Worm (Caenorhabditis elegans) whole organism, L1 larva: ENCODE data around the gene sym-4.

ENCODE experiments used
- C34B4.2 ChIP-seq: sonication (generic microtip); optimal IDR thresholded peaks from 2 replicates; lab custom pipeline; 2017; ENCODE audit warnings: mild to moderate bottlenecking, missing genetic modification characterization, missing compliant biosample characterization
- alr-1 ChIP-seq: fragments of 200-800 bp; sonication (Bioruptor generic); optimal IDR thresholded peaks from 2 replicates; lab custom pipeline; 2018; ENCODE audit warnings: borderline replicate concordance, mild to moderate bottlenecking, missing genetic modification characterization, missing compliant biosample characterization
- aly-2 ChIP-seq: fragments of 150-350 bp; optimal IDR thresholded peaks from 2 replicates; lab custom pipeline; 2014; ENCODE audit warnings: missing biosample characterization, missing genetic modification characterization
- blmp-1 ChIP-seq: fragments of 150-350 bp; optimal IDR thresholded peaks from 2 replicates; lab custom pipeline; 2014; ENCODE audit warnings: missing biosample characterization, missing genetic modification characterization
- ceh-8 ChIP-seq: fragments of 200-800 bp; sonication (Bioruptor generic); optimal IDR thresholded peaks from 2 replicates; lab custom pipeline; 2018; ENCODE audit warnings: mild to moderate bottlenecking, missing genetic modification characterization, moderate library complexity, missing compliant biosample characterization
- ceh-88 ChIP-seq: fragments of 200-800 bp; sonication (Bioruptor generic); IDR thresholded peaks from 2 replicates; pipeline ENCODE4 v1.3.6; 2022; ENCODE audit warnings: missing genetic modification characterization, missing compliant biosample characterization
- ces-1 ChIP-seq: fragments of 150-350 bp; optimal IDR thresholded peaks from 2 replicates; lab custom pipeline; 2014; ENCODE audit warnings: missing biosample characterization, missing genetic modification reagents, missing genetic modification characterization
- dpl-1 ChIP-seq, 3 experiments: fragments of 150-350 bp in 2 of 3; sonication (generic microtip) in 1 of 3; optimal IDR thresholded peaks; 2 replicates each; lab custom pipeline; 2014 to 2017; ENCODE audit warnings: missing biosample characterization in 3 of 3, missing genetic modification characterization in 3 of 3, missing genetic modification reagents in 3 of 3
- efl-1 ChIP-seq, 4 experiments: fragments of 150-350 bp; optimal IDR thresholded peaks in 3 of 4; peaks in 1 of 4; 1 replicate in 1 of 4; 2 replicates in 3 of 4; lab custom pipeline; 2014; ENCODE audit warnings: missing biosample characterization in 2 of 4, missing genetic modification characterization in 2 of 4, missing genetic modification reagents in 2 of 4
- efl-3 ChIP-seq: fragments of 200-800 bp; sonication (Bioruptor generic); optimal IDR thresholded peaks from 2 replicates; lab custom pipeline; 2018; ENCODE audit warnings: mild to moderate bottlenecking, missing genetic modification characterization, missing compliant biosample characterization
- egl-27 ChIP-seq, 2 experiments: fragments of 150-350 bp in 1 of 2; sonication (generic microtip); optimal IDR thresholded peaks; 3 replicates each; lab custom pipeline; 2017 to 2018; ENCODE audit warnings: missing biosample characterization in 2 of 2, missing genetic modification characterization in 2 of 2, missing genetic modification reagents in 2 of 2
- elt-2 ChIP-seq: sonication (generic microtip); optimal IDR thresholded peaks from 2 replicates; lab custom pipeline; 2016; ENCODE audit warnings: missing genetic modification characterization, mild to moderate bottlenecking, inconsistent platforms, missing compliant biosample characterization, missing genetic modification reagents
- elt-3 ChIP-seq, 6 experiments: fragments of 150-350 bp in 1 of 6; sonication (generic microtip); optimal IDR thresholded peaks; 2 replicates each; lab custom pipeline; 2017 to 2018; ENCODE audit warnings: missing biosample characterization in 6 of 6, missing genetic modification characterization in 6 of 6, inconsistent platforms in 1 of 6
- ets-5 ChIP-seq: fragments of 200-800 bp; sonication (Bioruptor generic); IDR thresholded peaks from 2 replicates; pipeline ENCODE4 v1.3.6; 2022; ENCODE audit warnings: missing genetic modification characterization, missing compliant biosample characterization
- fkh-8 ChIP-seq: sonication (generic microtip); optimal IDR thresholded peaks from 2 replicates; lab custom pipeline; 2016; ENCODE audit warnings: mild to moderate bottlenecking, missing genetic modification characterization, missing compliant biosample characterization
- fos-1 ChIP-seq: fragments of 150-350 bp; optimal IDR thresholded peaks from 2 replicates; lab custom pipeline; 2014; ENCODE audit warnings: missing biosample characterization, missing genetic modification characterization
- hlh-4 ChIP-seq: sonication (generic microtip); optimal IDR thresholded peaks from 2 replicates; lab custom pipeline; 2016; ENCODE audit warnings: mild to moderate bottlenecking, missing genetic modification characterization, missing compliant biosample characterization
- irx-1 ChIP-seq: sonication (generic microtip); optimal IDR thresholded peaks from 2 replicates; lab custom pipeline; 2016; ENCODE audit warnings: missing genetic modification characterization, missing compliant biosample characterization
- lin-13 ChIP-seq: fragments of 150-350 bp; optimal IDR thresholded peaks from 2 replicates; lab custom pipeline; 2014; ENCODE audit warnings: missing biosample characterization, missing genetic modification reagents, missing genetic modification characterization
- lin-14 ChIP-seq: fragments of 200-800 bp; sonication (Bioruptor generic); optimal IDR thresholded peaks from 2 replicates; lab custom pipeline; 2018; ENCODE audit warnings: mild to moderate bottlenecking, missing genetic modification characterization, moderate library complexity, missing compliant biosample characterization
- lin-15B ChIP-seq: fragments of 150-350 bp; sonication (generic microtip); optimal IDR thresholded peaks from 3 replicates; lab custom pipeline; 2014; ENCODE audit warnings: missing biosample characterization, missing genetic modification characterization
- lin-35 ChIP-seq, 2 experiments: fragments of 150-350 bp; optimal IDR thresholded peaks; 2 replicates each; lab custom pipeline; 2014; ENCODE audit warnings: missing biosample characterization in 2 of 2, missing genetic modification characterization in 2 of 2, missing genetic modification reagents in 2 of 2
- lir-3 ChIP-seq: sonication (generic microtip); optimal IDR thresholded peaks from 2 replicates; lab custom pipeline; 2016; ENCODE audit warnings: mild to moderate bottlenecking, missing genetic modification characterization, moderate library complexity, missing compliant biosample characterization; ENCODE audit not compliant: poor library complexity
- lsy-2 ChIP-seq, 2 experiments: fragments of 150-350 bp; optimal IDR thresholded peaks; 2 replicates each; lab custom pipeline; 2014; ENCODE audit warnings: missing biosample characterization in 2 of 2, missing genetic modification characterization in 2 of 2
- mdl-1 ChIP-seq, 2 experiments: fragments of 150-350 bp; optimal IDR thresholded peaks; 2 replicates each; lab custom pipeline; 2014 to 2017; ENCODE audit warnings: missing biosample characterization in 2 of 2, missing genetic modification characterization in 2 of 2, inconsistent platforms in 1 of 2
- mef-2 ChIP-seq: fragments of 150-350 bp; optimal IDR thresholded peaks from 2 replicates; lab custom pipeline; 2014; ENCODE audit warnings: missing biosample characterization, missing genetic modification characterization
- mep-1 ChIP-seq: fragments of 150-350 bp; optimal IDR thresholded peaks from 2 replicates; lab custom pipeline; 2014; ENCODE audit warnings: missing biosample characterization, missing genetic modification characterization
- nhr-19 ChIP-seq: fragments of 200-800 bp; sonication (Bioruptor generic); conservative IDR thresholded peaks from 2 replicates; pipeline ENCODE4 v1.3.6; 2022; ENCODE audit warnings: missing genetic modification characterization, missing compliant biosample characterization
- nhr-20 ChIP-seq: sonication (generic microtip); optimal IDR thresholded peaks from 2 replicates; lab custom pipeline; 2016; ENCODE audit warnings: mild to moderate bottlenecking, missing genetic modification characterization, missing compliant biosample characterization
- nhr-237 ChIP-seq: fragments of 150-350 bp; optimal IDR thresholded peaks from 2 replicates; lab custom pipeline; 2014; ENCODE audit warnings: missing biosample characterization, missing genetic modification characterization
- nhr-28 ChIP-seq: fragments of 150-350 bp; optimal IDR thresholded peaks from 2 replicates; lab custom pipeline; 2014; ENCODE audit warnings: missing biosample characterization, missing genetic modification characterization
- nhr-71 ChIP-seq: sonication (generic microtip); optimal IDR thresholded peaks from 2 replicates; lab custom pipeline; 2016; ENCODE audit warnings: mild to moderate bottlenecking, missing genetic modification characterization, moderate library complexity, missing compliant biosample characterization
- nhr-76 ChIP-seq: sonication (generic microtip); optimal IDR thresholded peaks from 2 replicates; lab custom pipeline; 2017; ENCODE audit warnings: missing biosample characterization, missing genetic modification characterization
- nhr-85 ChIP-seq: sonication (generic microtip); peaks from one replicate; lab custom pipeline; 2016; ENCODE audit warnings: missing genetic modification characterization, inconsistent platforms, missing compliant biosample characterization
- nhr-90 ChIP-seq: sonication (generic microtip); optimal IDR thresholded peaks from 2 replicates; lab custom pipeline; 2016; ENCODE audit warnings: mild to moderate bottlenecking, missing genetic modification characterization, missing compliant biosample characterization; ENCODE audit not compliant: poor library complexity
- skn-1 ChIP-seq: fragments of 150-350 bp; optimal IDR thresholded peaks from 2 replicates; lab custom pipeline; 2014; ENCODE audit warnings: missing biosample characterization, missing genetic modification characterization
- snpc-4 ChIP-seq: fragments of 150-350 bp; optimal IDR thresholded peaks from 2 replicates; lab custom pipeline; 2014; ENCODE audit warnings: missing biosample characterization, missing genetic modification characterization
- snu-23 ChIP-seq: sonication (generic microtip); optimal IDR thresholded peaks from 2 replicates; lab custom pipeline; 2016; ENCODE audit warnings: missing genetic modification characterization, missing compliant biosample characterization
- swsn-7 ChIP-seq: sonication (generic microtip); optimal IDR thresholded peaks from 2 replicates; lab custom pipeline; 2016; ENCODE audit warnings: missing genetic modification characterization, missing compliant biosample characterization
- tbx-2 ChIP-seq: sonication (generic microtip); optimal IDR thresholded peaks from 2 replicates; lab custom pipeline; 2016; ENCODE audit warnings: missing genetic modification characterization, missing compliant biosample characterization
- unc-30 ChIP-seq: sonication (generic microtip); optimal IDR thresholded peaks from 2 replicates; lab custom pipeline; 2017; ENCODE audit warnings: missing biosample characterization, missing genetic modification characterization
- unc-62 ChIP-seq: fragments of 150-350 bp; optimal IDR thresholded peaks from 2 replicates; lab custom pipeline; 2014; ENCODE audit warnings: missing biosample characterization, missing genetic modification reagents, missing genetic modification characterization
- unc-98 ChIP-seq: fragments of 200-800 bp; sonication (Bioruptor generic); IDR thresholded peaks from 2 replicates; pipeline ENCODE4 v1.3.6; 2022; ENCODE audit warnings: missing genetic modification characterization, missing compliant biosample characterization
- vab-15 ChIP-seq: sonication (generic microtip); optimal IDR thresholded peaks from 2 replicates; lab custom pipeline; 2017; ENCODE audit warnings: missing genotype, mild to moderate bottlenecking, missing genetic modification characterization, missing compliant biosample characterization
- ztf-11 ChIP-seq, 2 experiments: sonication (generic microtip); optimal IDR thresholded peaks; 2 replicates each; lab custom pipeline; 2016 to 2017; ENCODE audit warnings: missing genetic modification characterization in 2 of 2, missing biosample characterization in 1 of 2, missing compliant biosample characterization in 1 of 2
- ztf-4 ChIP-seq: fragments of 150-350 bp; optimal IDR thresholded peaks from 2 replicates; lab custom pipeline; 2014; ENCODE audit warnings: missing biosample characterization, missing genetic modification characterization

The sym-4 gene

ce11 chrX:14134244-14134643 lies 35.2 kb downstream of the sym-4 start, which contains the start of gene F28H6.8:
TSS of gene F28H6.8 (minus strand) at chrX:14134344.
- TF ChIP-seq vab-15 (no peak), ceh-8 (GFP tag; lab: Kevin White, UChicago) (no peak), mef-2 (no peak), hlh-4 (no peak), lir-3 (tag; lab: Kevin White, UChicago) (no peak), ztf-11 (tag; optimal IDR thresholded peaks at IDR 0.05; lab: Kevin White, UChicago) (no peak), tbx-2 (tag; lab: Kevin White, UChicago) (no peak), elt-3 (tag; optimal IDR thresholded peaks at IDR 0.05; lab: Kevin White, UChicago) (no peak), lsy-2 (tag; optimal IDR thresholded peaks at IDR 0.05; lab: Kevin White, UChicago) (no peak), ets-5 (no peak), efl-3 (GFP tag; lab: Kevin White, UChicago) (no peak), fkh-8 (no peak), nhr-19 (GFP tag; lab: Robert Waterston, UW) (no peak), fos-1 (tag; lab: Kevin White, UChicago) (no peak)

ce11 chrX:14132677-14133076 lies 36.7 kb downstream of the sym-4 start:
- no peak for TF ChIP-seq nhr-237 (tag; lab: Kevin White, UChicago)
- TF ChIP-seq efl-1 (optimal IDR thresholded peaks at IDR 0.05; lab: Kevin White, UChicago), result no peak
- peak in 1 of 2 experiments; percentile 73 for TF ChIP-seq efl-1 (GFP tag; optimal IDR thresholded peaks at IDR 0.05 in 1 of 2; lab: Kevin White, UChicago)

- no peak for TF ChIP-seq ztf-11 (tag; optimal IDR thresholded peaks at IDR 0.05; lab: Kevin White, UChicago)
- no peak for TF ChIP-seq fkh-8
- TF ChIP-seq nhr-19 (GFP tag; lab: Robert Waterston, UW), result no peak
- TF ChIP-seq ces-1 (GFP tag; lab: Kevin White, UChicago), result no peak
- TF ChIP-seq nhr-71 (tag; lab: Kevin White, UChicago), result no peak
- TF ChIP-seq unc-30 (tag; lab: Kevin White, UChicago), result no peak
- TF ChIP-seq unc-98 (GFP tag; lab: Robert Waterston, UW), result no peak
- TF ChIP-seq ceh-8 (GFP tag; lab: Kevin White, UChicago), result no peak
These were observed 37.9 kb downstream of the sym-4 start for ce11 chrX:14131476-14131875.

ce11 chrX:14127291-14127922 lies 42.0 kb downstream of the sym-4 start, which contains the start of gene F28H6.4:
TSS of gene F28H6.4 (plus strand) at chrX:14127872.
- no peak for TF ChIP-seq lin-15B (tag; lab: Kevin White, UChicago)
- TF ChIP-seq unc-98 (GFP tag; lab: Robert Waterston, UW), result no peak
- TF ChIP-seq skn-1 (tag; lab: Kevin White, UChicago), result peak; percentile 8
- peak; percentile 12 for TF ChIP-seq nhr-20 (tag; lab: Kevin White, UChicago)
- TF ChIP-seq aly-2 (tag; lab: Kevin White, UChicago), result no peak
- no peak for TF ChIP-seq nhr-28 (tag; lab: Kevin White, UChicago)
- no peak for TF ChIP-seq ztf-4 (tag; lab: Kevin White, UChicago)
- no peak for TF ChIP-seq C34B4.2 (tag; lab: Kevin White, UChicago)
- no peak for TF ChIP-seq elt-2
- TF ChIP-seq swsn-7 (tag; lab: Kevin White, UChicago), result peak; percentile 9
- peak; percentile 49 for TF ChIP-seq snu-23
- TF ChIP-seq ceh-8 (GFP tag; lab: Kevin White, UChicago), result no peak
- TF ChIP-seq irx-1, result no peak
- TF ChIP-seq egl-27 (tag; optimal IDR thresholded peaks at IDR 0.05; lab: Kevin White, UChicago), result no peak
- TF ChIP-seq lin-35 (GFP tag; optimal IDR thresholded peaks at IDR 0.05; lab: Kevin White, UChicago), result peak in 1 of 2 experiments; percentile 22
- TF ChIP-seq blmp-1 (tag; lab: Kevin White, UChicago), result peak; percentile 2
- TF ChIP-seq nhr-85, result no peak
- TF ChIP-seq lin-14, result peak; percentile 62
- TF ChIP-seq nhr-90 (tag; lab: Kevin White, UChicago), result no peak
- TF ChIP-seq alr-1 (tag; lab: Kevin White, UChicago), result no peak
- TF ChIP-seq dpl-1 (GFP tag; optimal IDR thresholded peaks at IDR 0.05; lab: Kevin White, UChicago), result peak in 2 of 3 experiments; percentile 10 to 20
- TF ChIP-seq ceh-88 (GFP tag; lab: Robert Waterston, UW), result no peak
- TF ChIP-seq mep-1, result peak; percentile 34
- TF ChIP-seq mdl-1 (tag; optimal IDR thresholded peaks at IDR 0.05; lab: Kevin White, UChicago), result no peak
- TF ChIP-seq nhr-76 (tag; lab: Kevin White, UChicago), result no peak
- no peak for TF ChIP-seq snpc-4 (tag; lab: Kevin White, UChicago)
- TF ChIP-seq unc-62 (GFP tag; lab: Kevin White, UChicago), result no peak
- TF ChIP-seq nhr-71 (tag; lab: Kevin White, UChicago), result no peak
- TF ChIP-seq lin-13 (GFP tag; lab: Kevin White, UChicago), result peak; percentile 4
